Worm (Caenorhabditis elegans) whole organism, young adult: Measurements from ENCODE around the gene C04E12.2.

ENCODE experiments used
- B0035.1 ChIP-seq: sonication (generic microtip); optimal IDR thresholded peaks from 2 replicates; lab custom pipeline; 2016; ENCODE audit warnings: missing genetic modification characterization, mild to moderate bottlenecking, missing compliant biosample characterization, missing genotype, missing genetic modification reagents
- F10E7.11 ChIP-seq: sonication (generic microtip); optimal IDR thresholded peaks from 2 replicates; lab custom pipeline; 2017; ENCODE audit warnings: mild to moderate bottlenecking, missing genetic modification characterization, moderate library complexity, missing compliant biosample characterization
- F33H1.4 ChIP-seq: fragments of 200-800 bp; sonication (Bioruptor generic); IDR thresholded peaks from 2 replicates; pipeline ENCODE4 v1.3.6; 2022; ENCODE audit warnings: missing genetic modification reagents, missing genetic modification characterization, missing compliant biosample characterization
- F52B5.7 ChIP-seq: sonication (generic microtip); optimal IDR thresholded peaks from 2 replicates; lab custom pipeline; 2016; ENCODE audit warnings: mild to moderate bottlenecking, missing genetic modification characterization, missing compliant biosample characterization
- F55B11.4 ChIP-seq: sonication (generic microtip); optimal IDR thresholded peaks from 2 replicates; lab custom pipeline; 2016; ENCODE audit warnings: missing compliant biosample characterization, missing genetic modification characterization, borderline replicate concordance; ENCODE audit not compliant: insufficient read depth
- T07F8.4 ChIP-seq: sonication (generic microtip); optimal IDR thresholded peaks from 2 replicates; lab custom pipeline; 2016; ENCODE audit warnings: mild to moderate bottlenecking, missing genetic modification characterization, moderate library complexity, missing compliant biosample characterization
- Y53G8AR.9 ChIP-seq: fragments of 200-800 bp; sonication (Bioruptor generic); conservative IDR thresholded peaks from 2 replicates; pipeline ENCODE4 v1.3.6; 2022; ENCODE audit warnings: missing genetic modification reagents, missing genetic modification characterization, missing compliant biosample characterization
- Y56A3A.18 ChIP-seq: fragments of 200-800 bp; sonication (Bioruptor generic); IDR thresholded peaks from 2 replicates; pipeline ENCODE4 v1.3.6; 2022; ENCODE audit warnings: missing genetic modification reagents, missing genetic modification characterization, missing compliant biosample characterization
- Y67H2A.10 ChIP-seq: fragments of 200-800 bp; sonication (Bioruptor generic); conservative IDR thresholded peaks from 2 replicates; pipeline ENCODE4 v1.3.6; 2022; ENCODE audit warnings: missing genetic modification reagents, missing genetic modification characterization, missing compliant biosample characterization
- aptf-2 ChIP-seq: fragments of 200-800 bp; sonication (Bioruptor generic); conservative IDR thresholded peaks from 2 replicates; pipeline ENCODE4 v1.3.6; 2022; ENCODE audit warnings: missing genetic modification reagents, missing genetic modification characterization, missing compliant biosample characterization
- attf-3 ChIP-seq: fragments of 200-800 bp; sonication (Bioruptor generic); conservative IDR thresholded peaks from 2 replicates; pipeline ENCODE4 v1.3.6; 2022; ENCODE audit warnings: missing genetic modification reagents, missing genetic modification characterization, missing compliant biosample characterization
- cebp-1 ChIP-seq, 2 experiments: fragments of 200-800 bp in 1 of 2; sonication (Bioruptor generic) in 1 of 2; sonication (generic microtip) in 1 of 2; IDR thresholded peaks in 1 of 2; optimal IDR thresholded peaks in 1 of 2; 2 replicates each; pipeline versions ENCODE4 v1.3.6 to Lab custom; 2017 to 2022; ENCODE audit warnings: missing compliant biosample characterization in 2 of 2, missing genetic modification characterization in 2 of 2, mild to moderate bottlenecking in 1 of 2, missing genetic modification reagents in 1 of 2, moderate library complexity in 1 of 2
- cebp-2 ChIP-seq: fragments of 200-800 bp; sonication (Bioruptor generic); IDR thresholded peaks from 2 replicates; pipeline ENCODE4 v1.3.6; 2022; ENCODE audit warnings: missing genetic modification characterization, missing compliant biosample characterization
- ceh-27 ChIP-seq: fragments of 200-800 bp; sonication (Bioruptor generic); optimal IDR thresholded peaks from 2 replicates; lab custom pipeline; 2018; ENCODE audit warnings: mild to moderate bottlenecking, missing genetic modification characterization, moderate library complexity, missing compliant biosample characterization
- dpff-1 ChIP-seq: sonication (generic microtip); optimal IDR thresholded peaks from 2 replicates; lab custom pipeline; 2017; ENCODE audit warnings: mild to moderate bottlenecking, missing genetic modification characterization, missing compliant biosample characterization
- dpl-1 ChIP-seq: fragments of 150-350 bp; optimal IDR thresholded peaks from 2 replicates; lab custom pipeline; 2014; ENCODE audit warnings: missing biosample characterization, missing genetic modification reagents, missing genetic modification characterization
- hmg-20 ChIP-seq: fragments of 200-800 bp; sonication (Bioruptor generic); IDR thresholded peaks from 2 replicates; pipeline ENCODE4 v1.3.6; 2022; ENCODE audit warnings: missing genetic modification reagents, missing genetic modification characterization, missing compliant biosample characterization
- let-526 ChIP-seq: fragments of 200-800 bp; sonication (Bioruptor generic); IDR thresholded peaks from 2 replicates; pipeline ENCODE4 v1.3.6; 2022; ENCODE audit warnings: missing genetic modification reagents, missing genetic modification characterization, missing compliant biosample characterization
- let-607 ChIP-seq, 2 experiments: fragments of 200-800 bp in 1 of 2; sonication (Bioruptor generic) in 1 of 2; sonication (generic microtip) in 1 of 2; optimal IDR thresholded peaks; 2 replicates each; lab custom pipeline; 2016 to 2018; ENCODE audit warnings: mild to moderate bottlenecking in 2 of 2, missing compliant biosample characterization in 2 of 2, missing genetic modification characterization in 2 of 2, moderate library complexity in 2 of 2, missing genotype in 1 of 2
- lin-26 ChIP-seq: fragments of 200-800 bp; sonication (Bioruptor generic); IDR thresholded peaks from 2 replicates; pipeline ENCODE4 v1.3.6; 2022; ENCODE audit warnings: missing genetic modification reagents, missing genetic modification characterization, missing compliant biosample characterization
- lin-40 ChIP-seq: sonication (generic microtip); optimal IDR thresholded peaks from 2 replicates; lab custom pipeline; 2016; ENCODE audit warnings: missing genetic modification characterization, mild to moderate bottlenecking, missing compliant biosample characterization, missing genotype, missing genetic modification reagents
- madf-8 ChIP-seq: fragments of 200-800 bp; sonication (Bioruptor generic); conservative IDR thresholded peaks from 2 replicates; pipeline ENCODE4 v1.3.6; 2022; ENCODE audit warnings: missing genetic modification reagents, missing genetic modification characterization, missing compliant biosample characterization
- mcd-1 ChIP-seq: fragments of 200-800 bp; sonication (Bioruptor generic); IDR thresholded peaks from 2 replicates; pipeline ENCODE4 v1.3.6; 2022; ENCODE audit warnings: missing genetic modification reagents, missing genetic modification characterization, missing compliant biosample characterization
- mxl-1 ChIP-seq: sonication (generic microtip); optimal IDR thresholded peaks from 2 replicates; lab custom pipeline; 2016; ENCODE audit warnings: missing genetic modification characterization, missing compliant biosample characterization
- nfya-1 ChIP-seq: sonication (generic microtip); optimal IDR thresholded peaks from 2 replicates; lab custom pipeline; 2017; ENCODE audit warnings: antibody characterized with exemption, missing compliant biosample characterization, missing genetic modification characterization, borderline replicate concordance; ENCODE audit not compliant: insufficient read depth
- nfyb-1 ChIP-seq: fragments of 200-800 bp; sonication (Bioruptor generic); IDR thresholded peaks from 2 replicates; pipeline ENCODE4 v1.3.6; 2022; ENCODE audit warnings: missing genetic modification reagents, missing genetic modification characterization, missing compliant biosample characterization
- nhr-90 ChIP-seq: sonication (generic microtip); optimal IDR thresholded peaks from 2 replicates; lab custom pipeline; 2016; ENCODE audit warnings: missing genotype, mild to moderate bottlenecking, missing genetic modification characterization, missing compliant biosample characterization
- sea-2 ChIP-seq: fragments of 200-800 bp; sonication (Bioruptor generic); IDR thresholded peaks from 2 replicates; pipeline ENCODE4 v1.3.6; 2022; ENCODE audit warnings: missing genetic modification characterization, missing compliant biosample characterization
- snpc-1.1 ChIP-seq: sonication (generic microtip); optimal IDR thresholded peaks from 2 replicates; lab custom pipeline; 2017; ENCODE audit warnings: missing genetic modification characterization, mild to moderate bottlenecking, missing compliant biosample characterization, antibody characterized with exemption, moderate library complexity, missing genotype, missing genetic modification reagents; ENCODE audit not compliant: insufficient read depth
- tbx-9 ChIP-seq: sonication (generic microtip); optimal IDR thresholded peaks from 2 replicates; lab custom pipeline; 2016; ENCODE audit warnings: borderline replicate concordance, missing genetic modification characterization, inconsistent platforms, missing compliant biosample characterization
- tlf-1 ChIP-seq: fragments of 200-800 bp; sonication (Bioruptor generic); optimal IDR thresholded peaks from 2 replicates; lab custom pipeline; 2018; ENCODE audit warnings: mild to moderate bottlenecking, missing genetic modification characterization, missing compliant biosample characterization
- xnd-1 ChIP-seq: sonication (generic microtip); optimal IDR thresholded peaks from 2 replicates; lab custom pipeline; 2016; ENCODE audit warnings: missing genotype, missing genetic modification reagents, missing genetic modification characterization, missing compliant biosample characterization
- ztf-22 ChIP-seq: fragments of 200-800 bp; sonication (Bioruptor generic); optimal IDR thresholded peaks from 2 replicates; lab custom pipeline; 2018; ENCODE audit warnings: mild to moderate bottlenecking, missing genetic modification characterization, moderate library complexity, missing compliant biosample characterization
- ztf-26 ChIP-seq: sonication (generic microtip); optimal IDR thresholded peaks from 2 replicates; lab custom pipeline; 2017; ENCODE audit warnings: missing genetic modification characterization, missing compliant biosample characterization

The C04E12.2 gene

DNA sequence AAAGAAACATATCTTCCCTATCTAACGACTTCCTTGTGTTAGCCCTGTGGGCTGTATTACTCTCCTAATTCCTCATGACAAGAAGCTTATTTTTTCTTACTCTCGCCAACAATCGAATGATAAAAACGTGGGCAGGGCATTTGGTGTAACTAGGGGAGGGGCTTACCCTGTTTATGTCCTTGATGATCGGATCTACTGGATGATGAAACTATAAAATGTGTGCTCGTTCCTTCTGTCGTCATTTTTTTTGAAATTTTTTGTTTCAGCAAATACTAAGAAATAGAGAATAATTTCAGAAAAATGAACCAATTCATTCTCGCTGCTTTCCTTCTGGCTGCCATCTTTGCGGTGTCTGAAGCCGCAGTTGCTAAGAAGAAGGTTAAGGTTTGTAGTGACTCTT, 25.4 kb upstream of the C04E12.2 start, which contains the start of gene C17B7.3 (continued):
- TF ChIP-seq Y67H2A.10 (GFP tag; lab: Robert Waterston, UW) (no peak), nfya-1 (tag; lab: Kevin White, UChicago) (no peak), hmg-20 (no peak), lin-40 (no peak)
- TF ChIP-seq, all 124 proteins: peak for 0

DNA sequence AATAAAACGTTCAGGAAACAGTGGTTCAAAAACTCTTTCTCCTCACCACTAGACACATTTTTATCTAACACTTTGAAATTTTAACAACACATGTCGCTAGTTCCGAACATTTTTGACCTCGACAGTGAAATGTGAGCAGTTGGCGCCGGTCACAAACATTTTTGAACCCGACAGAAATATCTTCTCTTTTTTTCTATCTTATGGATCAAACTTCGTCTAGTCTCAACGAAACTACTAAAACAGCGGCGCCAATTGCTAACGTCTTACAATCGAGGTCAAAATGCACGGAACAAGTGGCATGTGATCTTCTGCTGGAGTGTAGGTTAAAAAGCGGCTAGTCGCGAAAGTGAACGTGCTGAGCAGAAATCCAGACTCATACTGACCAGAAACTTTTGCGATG, 23.9 kb upstream of the C04E12.2 start:
- TF ChIP-seq attf-3 (GFP tag; lab: Robert Waterston, UW) (no peak), cebp-1 (GFP tag; IDR thresholded peaks at IDR 0.05; lab: Robert Waterston, UW) (no peak), cebp-1 (tag; optimal IDR thresholded peaks at IDR 0.05; lab: Kevin White, UChicago) (no peak), xnd-1 (tag; lab: Kevin White, UChicago) (no peak), sea-2 (GFP tag; lab: Robert Waterston, UW) (no peak), ceh-27 (no peak), cebp-2 (GFP tag; lab: Robert Waterston, UW) (no peak), Y56A3A.18 (GFP tag; lab: Robert Waterston, UW) (no peak), ztf-26 (tag; lab: Kevin White, UChicago) (no peak), nfya-1 (tag; lab: Kevin White, UChicago) (no peak), F52B5.7 (tag; lab: Kevin White, UChicago) (no peak), B0035.1 (tag; lab: Kevin White, UChicago) (no peak), mxl-1 (tag; lab: Kevin White, UChicago) (no peak), nhr-90 (tag; lab: Kevin White, UChicago) (no peak), aptf-2 (no peak), lin-26 (no peak), mcd-1 (GFP tag; lab: Robert Waterston, UW) (no peak), let-607 (tag; optimal IDR thresholded peaks at IDR 0.05; lab: Kevin White, UChicago) (no peak), F33H1.4 (GFP tag; lab: Robert Waterston, UW) (no peak)

DNA sequence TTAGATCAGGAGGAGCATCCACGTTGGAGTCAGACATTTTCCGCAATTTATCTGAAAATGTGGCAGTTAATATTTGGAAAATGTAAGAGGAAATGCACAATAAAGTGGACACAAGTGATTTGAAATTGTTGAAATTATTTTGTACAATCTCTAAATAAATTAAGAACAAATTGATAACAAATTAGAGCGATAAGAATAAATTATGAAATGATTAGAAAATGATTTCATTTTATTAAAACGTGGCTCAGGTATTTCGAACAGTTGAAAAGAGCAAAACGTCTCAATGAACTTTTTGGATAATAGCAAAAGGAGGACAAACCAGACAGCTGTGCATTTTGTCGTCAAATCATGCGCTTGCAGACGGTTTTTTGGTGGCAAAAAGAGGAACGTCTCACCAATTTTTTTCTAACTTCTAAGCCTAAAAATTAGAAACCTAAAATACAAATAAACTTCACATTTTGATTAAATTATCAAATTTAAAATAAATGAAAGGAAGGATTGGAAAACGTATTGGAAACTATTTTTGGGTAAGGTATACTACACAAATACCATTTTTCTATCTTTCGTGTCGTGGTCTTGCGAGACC, 21.3 kb upstream of the C04E12.2 start, which contains the start of gene fbxa-65:
fbxa-65 (minus strand) TSS at position 51 of the 586 bp plus-strand sequence.
- TF ChIP-seq dpl-1 (GFP tag; lab: Kevin White, UChicago) (no peak), nfyb-1 (0 out of 2 replicates have a peak, but pooled peaks have one; percentile 45)

DNA sequence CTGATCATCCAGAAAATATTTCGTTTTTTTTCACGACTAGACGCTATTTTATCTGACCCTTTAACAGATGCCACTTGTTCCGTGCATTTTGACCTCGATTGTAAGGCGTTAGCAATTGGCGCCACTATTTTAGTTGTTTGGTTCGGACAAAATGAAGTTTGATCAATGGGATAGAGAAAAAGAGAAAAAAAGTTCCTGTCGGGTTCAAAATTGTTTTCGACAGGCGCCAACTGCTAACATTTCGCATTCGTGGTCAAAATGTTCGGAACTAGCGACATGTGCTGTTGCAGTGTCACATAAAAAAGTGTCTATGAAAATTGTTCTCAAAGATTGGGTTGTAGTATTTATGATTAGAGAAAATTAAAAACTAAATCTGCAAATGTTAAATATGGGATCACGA, 20.4 kb upstream of the C04E12.2 start:
- TF ChIP-seq madf-8 (GFP tag; lab: Robert Waterston, UW) (no peak), snpc-1.1 (tag; lab: Kevin White, UChicago) (no peak), tlf-1 (no peak), F55B11.4 (tag; lab: Kevin White, UChicago) (no peak), hmg-20 (no peak), dpff-1 (tag; lab: Kevin White, UChicago) (no peak), tbx-9 (tag; lab: Kevin White, UChicago) (no peak), Y53G8AR.9 (GFP tag; lab: Robert Waterston, UW) (no peak), mxl-1 (tag; lab: Kevin White, UChicago) (no peak), ztf-22 (GFP tag; lab: Kevin White, UChicago) (no peak), lin-26 (no peak), T07F8.4 (tag; lab: Kevin White, UChicago) (no peak), F10E7.11 (tag; lab: Kevin White, UChicago) (no peak), let-526 (no peak)
